Fruit fly (Drosophila melanogaster): ENCODE measurements around the gene croc.

The croc gene

DNA sequence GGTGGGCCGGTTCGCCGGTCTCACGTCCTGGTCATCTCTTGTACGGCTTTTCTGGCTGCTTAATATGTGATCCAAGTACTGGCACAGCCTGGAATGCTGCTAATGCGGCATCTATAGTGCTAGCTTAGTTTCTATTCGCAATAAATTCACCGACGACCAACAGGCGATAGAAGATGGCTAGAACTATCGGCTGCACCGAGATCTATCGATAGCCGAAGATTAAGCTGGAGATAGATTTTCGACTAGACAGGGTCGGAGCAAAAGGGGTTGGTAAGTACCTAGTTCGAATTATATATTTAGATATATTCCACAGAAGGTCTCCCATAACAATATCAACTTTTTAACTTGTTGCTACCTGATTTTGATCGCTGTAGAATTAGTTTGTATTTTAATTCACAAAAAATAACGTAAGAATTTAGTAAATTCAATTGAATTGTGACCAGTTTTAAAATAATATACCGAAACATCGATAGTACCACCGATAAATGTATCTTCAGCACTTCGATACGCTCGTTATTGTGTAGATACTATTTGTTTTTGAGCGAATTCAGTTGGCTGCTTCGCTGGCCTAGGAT is 31.2 kb upstream of the croc start, which contains the start of the genes Glg1 and M6 (continued):
- no peak for TF ChIP-seq crc (GFP tag; optimal IDR thresholded peaks at IDR 0.05)
- TF ChIP-seq Dip3 (GFP tag; optimal IDR thresholded peaks at IDR 0.05) = peak; percentile 63
- no peak for TF ChIP-seq Dfd (GFP tag; optimal IDR thresholded peaks at IDR 0.05)
- peak; percentile 38 for TF ChIP-seq ewg (GFP tag; optimal IDR thresholded peaks at IDR 0.05)
- no peak for TF ChIP-seq nom (GFP tag; optimal IDR thresholded peaks at IDR 0.05)
- TF ChIP-seq rib (GFP tag; IDR thresholded peaks at IDR 0.05) = no peak
- TF ChIP-seq yki (optimal IDR thresholded peaks at IDR 0.05) = no peak
- peak; percentile 51 to 64 for TF ChIP-seq Pdp1 (GFP tag; optimal IDR thresholded peaks at IDR 0.05)
- peak; percentile 86 for TF ChIP-seq CG12659 (GFP tag; optimal IDR thresholded peaks at IDR 0.05)
- TF ChIP-seq HLH54F (GFP tag; optimal IDR thresholded peaks at IDR 0.05) = peak; percentile 76
- peak; percentile 10 for TF ChIP-seq cato (GFP tag; optimal IDR thresholded peaks at IDR 0.05; ENCODE audit: borderline replicate concordance)
- no peak for TF ChIP-seq jigr1 (GFP tag; IDR thresholded peaks at IDR 0.05)
- TF ChIP-seq CG7839 (tag; optimal IDR thresholded peaks at IDR 0.05) = peak; percentile 70
- no peak for TF ChIP-seq CG8478 (optimal IDR thresholded peaks at IDR 0.05)
- peak; percentile 65 for TF ChIP-seq Max (GFP tag; optimal IDR thresholded peaks at IDR 0.05)
- peak; percentile 65 for TF ChIP-seq CG32532 (GFP tag; IDR thresholded peaks at IDR 0.05)
- no peak for TF ChIP-seq schlank (tag; optimal IDR thresholded peaks at IDR 0.05)
- TF ChIP-seq CG11398 (GFP tag; optimal IDR thresholded peaks at IDR 0.05) = no peak
- TF ChIP-seq Adf1 (GFP tag; IDR thresholded peaks at IDR 0.05) = peak; percentile 41; the same call in 1 of the 2 replicates
- peak; percentile 60 for TF ChIP-seq Hmr (GFP tag; optimal IDR thresholded peaks at IDR 0.05)
- TF ChIP-seq CG13287 (GFP tag; IDR thresholded peaks at IDR 0.05; ENCODE audit: partially characterized antibody) = peak; percentile 93
- TF ChIP-seq sc (optimal IDR thresholded peaks at IDR 0.05) = no peak
- no peak for TF ChIP-seq sc (GFP tag; optimal IDR thresholded peaks at IDR 0.05)
- no peak for TF ChIP-seq CG8765 (GFP tag; IDR thresholded peaks at IDR 0.05)
- peak; percentile 83 for TF ChIP-seq CG14710 (tag; optimal IDR thresholded peaks at IDR 0.05)
- peak; percentile 3 for TF ChIP-seq emc (GFP tag; optimal IDR thresholded peaks at IDR 0.05)
- TF ChIP-seq pros (GFP tag; optimal IDR thresholded peaks at IDR 0.05) = no peak
- TF ChIP-seq dan (GFP tag; IDR thresholded peaks at IDR 0.05) = no peak
- TF ChIP-seq Atf-2 (GFP tag; optimal IDR thresholded peaks at IDR 0.05) = no peak
- TF ChIP-seq h (optimal IDR thresholded peaks at IDR 0.05) = no peak
- TF ChIP-seq CG2120 (GFP tag; optimal IDR thresholded peaks at IDR 0.05) = peak; percentile 89
- TF ChIP-seq PHDP (tag; optimal IDR thresholded peaks at IDR 0.05) = peak; percentile 53
- peak; percentile 54; the same call in 2 of the 3 replicates for TF ChIP-seq CG11695 (GFP tag; IDR thresholded peaks at IDR 0.05)
- peak; percentile 73 for TF ChIP-seq MBD-R2 (GFP tag; IDR thresholded peaks at IDR 0.05)
- TF ChIP-seq Nf-YC (tag; optimal IDR thresholded peaks at IDR 0.05) = peak; percentile 64
- TF ChIP-seq Spps (tag; optimal IDR thresholded peaks at IDR 0.05) = peak; percentile 35
- TF ChIP-seq E2f1 (GFP tag; IDR thresholded peaks at IDR 0.05) = 0 out of 2 replicates have a peak, but pooled peaks have one; percentile 21
- no peak for TF ChIP-seq CG7987 (GFP tag; optimal IDR thresholded peaks at IDR 0.05)
- no peak for TF ChIP-seq eyg (GFP tag; optimal IDR thresholded peaks at IDR 0.05)
- peak; percentile 23 for TF ChIP-seq trh (GFP tag; optimal IDR thresholded peaks at IDR 0.05)
- TF ChIP-seq ato (GFP tag; IDR thresholded peaks at IDR 0.05; ENCODE audit: partially characterized antibody) = peak; percentile 89
- TF ChIP-seq Abd-B (GFP tag; optimal IDR thresholded peaks at IDR 0.05) = peak; percentile 77
- peak; percentile 5 for TF ChIP-seq CG7928 (GFP tag; optimal IDR thresholded peaks at IDR 0.05)
- TF ChIP-seq eve (GFP tag; optimal IDR thresholded peaks at IDR 0.05) = no peak
- no peak for TF ChIP-seq Hr39 (optimal IDR thresholded peaks at IDR 0.05)
- TF ChIP-seq Chrac-16 (GFP tag; optimal IDR thresholded peaks at IDR 0.05) = peak; percentile 62
- TF ChIP-seq Hsf (GFP tag; optimal IDR thresholded peaks at IDR 0.05) = peak; percentile 73
- no peak for TF ChIP-seq CG30431 (GFP tag; optimal IDR thresholded peaks at IDR 0.05)
- TF ChIP-seq Hmx (GFP tag; optimal IDR thresholded peaks at IDR 0.05) = no peak
- TF ChIP-seq tup (GFP tag; optimal IDR thresholded peaks at IDR 0.05) = peak; percentile 7
- peak; percentile 43 for TF ChIP-seq CG13296 (GFP tag; optimal IDR thresholded peaks at IDR 0.05)
- peak; percentile 53 for TF ChIP-seq Dek (tag; optimal IDR thresholded peaks at IDR 0.05)
